Worm (Caenorhabditis elegans) whole organism, L1 larva: Measurements from ENCODE around the gene ndab-1.
A peak's percentile ranks its signal among the peaks of the same experiment; 100 is the strongest.

ENCODE experiments used
- C16A3.4 ChIP-seq: fragments of 150-350 bp; optimal IDR thresholded peaks from 2 replicates; lab custom pipeline; 2014; ENCODE audit warnings: missing biosample characterization, missing genetic modification characterization
- alr-1 ChIP-seq: fragments of 200-800 bp; sonication (Bioruptor generic); optimal IDR thresholded peaks from 2 replicates; lab custom pipeline; 2018; ENCODE audit warnings: borderline replicate concordance, mild to moderate bottlenecking, missing genetic modification characterization, missing compliant biosample characterization
- aly-2 ChIP-seq: fragments of 150-350 bp; optimal IDR thresholded peaks from 2 replicates; lab custom pipeline; 2014; ENCODE audit warnings: missing biosample characterization, missing genetic modification characterization
- ama-1 ChIP-seq: fragments of 150-350 bp; optimal IDR thresholded peaks from 2 replicates; lab custom pipeline; 2014
- blmp-1 ChIP-seq: fragments of 150-350 bp; optimal IDR thresholded peaks from 2 replicates; lab custom pipeline; 2014; ENCODE audit warnings: missing biosample characterization, missing genetic modification characterization
- ceh-63 ChIP-seq: fragments of 200-800 bp; sonication (Bioruptor generic); optimal IDR thresholded peaks from 2 replicates; lab custom pipeline; 2018; ENCODE audit warnings: mild to moderate bottlenecking, missing genetic modification characterization, missing compliant biosample characterization
- ceh-8 ChIP-seq: fragments of 200-800 bp; sonication (Bioruptor generic); optimal IDR thresholded peaks from 2 replicates; lab custom pipeline; 2018; ENCODE audit warnings: mild to moderate bottlenecking, missing genetic modification characterization, moderate library complexity, missing compliant biosample characterization
- ceh-82 ChIP-seq, 3 experiments: fragments of 150-350 bp in 1 of 3; sonication (generic microtip) in 2 of 3; optimal IDR thresholded peaks; 2 replicates each; lab custom pipeline; 2014 to 2017; ENCODE audit warnings: missing biosample characterization in 3 of 3, missing genetic modification characterization in 3 of 3
- ceh-90 ChIP-seq: sonication (generic microtip); optimal IDR thresholded peaks from 2 replicates; lab custom pipeline; 2016; ENCODE audit warnings: missing genetic modification characterization, missing compliant biosample characterization
- ces-1 ChIP-seq: fragments of 150-350 bp; optimal IDR thresholded peaks from 2 replicates; lab custom pipeline; 2014; ENCODE audit warnings: missing biosample characterization, missing genetic modification reagents, missing genetic modification characterization
- dpl-1 ChIP-seq, 3 experiments: fragments of 150-350 bp in 2 of 3; sonication (generic microtip) in 1 of 3; optimal IDR thresholded peaks; 2 replicates each; lab custom pipeline; 2014 to 2017; ENCODE audit warnings: missing biosample characterization in 3 of 3, missing genetic modification characterization in 3 of 3, missing genetic modification reagents in 3 of 3
- dsc-1 ChIP-seq: sonication (generic microtip); optimal IDR thresholded peaks from 2 replicates; lab custom pipeline; 2016; ENCODE audit warnings: mild to moderate bottlenecking, missing genetic modification characterization, missing compliant biosample characterization
- egl-13 ChIP-seq: sonication (generic microtip); optimal IDR thresholded peaks from 2 replicates; lab custom pipeline; 2016; ENCODE audit warnings: missing genotype, missing genetic modification reagents, missing genetic modification characterization, missing compliant biosample characterization
- elt-2 ChIP-seq: sonication (generic microtip); optimal IDR thresholded peaks from 2 replicates; lab custom pipeline; 2016; ENCODE audit warnings: missing genetic modification characterization, mild to moderate bottlenecking, inconsistent platforms, missing compliant biosample characterization, missing genetic modification reagents
- ets-5 ChIP-seq: fragments of 200-800 bp; sonication (Bioruptor generic); IDR thresholded peaks from 2 replicates; pipeline ENCODE4 v1.3.6; 2022; ENCODE audit warnings: missing genetic modification characterization, missing compliant biosample characterization
- fkh-10 ChIP-seq: sonication (generic microtip); optimal IDR thresholded peaks from 2 replicates; lab custom pipeline; 2017; ENCODE audit warnings: missing biosample characterization, missing genetic modification reagents, missing genetic modification characterization
- fkh-4 ChIP-seq: sonication (generic microtip); optimal IDR thresholded peaks from 2 replicates; lab custom pipeline; 2016; ENCODE audit warnings: missing compliant biosample characterization, missing genetic modification characterization, borderline replicate concordance
- fos-1 ChIP-seq: fragments of 150-350 bp; optimal IDR thresholded peaks from 2 replicates; lab custom pipeline; 2014; ENCODE audit warnings: missing biosample characterization, missing genetic modification characterization
- grh-1 ChIP-seq: fragments of 200-800 bp; sonication (Bioruptor generic); IDR thresholded peaks from 2 replicates; pipeline ENCODE4 v1.3.6; 2022; ENCODE audit warnings: missing genetic modification reagents, missing genetic modification characterization, missing compliant biosample characterization
- hlh-17 ChIP-seq: fragments of 200-800 bp; sonication (Bioruptor generic); optimal IDR thresholded peaks from 2 replicates; lab custom pipeline; 2018; ENCODE audit warnings: missing genetic modification characterization, mild to moderate bottlenecking, missing compliant biosample characterization, moderate library complexity, borderline replicate concordance
- irx-1 ChIP-seq: sonication (generic microtip); optimal IDR thresholded peaks from 2 replicates; lab custom pipeline; 2016; ENCODE audit warnings: missing genetic modification characterization, missing compliant biosample characterization
- jun-1 ChIP-seq: fragments of 150-350 bp; optimal IDR thresholded peaks from 2 replicates; lab custom pipeline; 2014; ENCODE audit warnings: missing biosample characterization, missing genetic modification reagents, missing genetic modification characterization
- lin-14 ChIP-seq: fragments of 200-800 bp; sonication (Bioruptor generic); optimal IDR thresholded peaks from 2 replicates; lab custom pipeline; 2018; ENCODE audit warnings: mild to moderate bottlenecking, missing genetic modification characterization, moderate library complexity, missing compliant biosample characterization
- lir-3 ChIP-seq: sonication (generic microtip); optimal IDR thresholded peaks from 2 replicates; lab custom pipeline; 2016; ENCODE audit warnings: mild to moderate bottlenecking, missing genetic modification characterization, moderate library complexity, missing compliant biosample characterization; ENCODE audit not compliant: poor library complexity
- lsy-2 ChIP-seq, 2 experiments: fragments of 150-350 bp; optimal IDR thresholded peaks; 2 replicates each; lab custom pipeline; 2014; ENCODE audit warnings: missing biosample characterization in 2 of 2, missing genetic modification characterization in 2 of 2
- mab-9 ChIP-seq: fragments of 200-800 bp; sonication (Bioruptor generic); IDR thresholded peaks from 2 replicates; pipeline ENCODE4 v1.3.6; 2022; ENCODE audit warnings: missing genetic modification reagents, missing genetic modification characterization, missing compliant biosample characterization
- mdl-1 ChIP-seq, 2 experiments: fragments of 150-350 bp; optimal IDR thresholded peaks; 2 replicates each; lab custom pipeline; 2014 to 2017; ENCODE audit warnings: missing biosample characterization in 2 of 2, missing genetic modification characterization in 2 of 2, inconsistent platforms in 1 of 2
- mef-2 ChIP-seq: fragments of 150-350 bp; optimal IDR thresholded peaks from 2 replicates; lab custom pipeline; 2014; ENCODE audit warnings: missing biosample characterization, missing genetic modification characterization
- nhr-12 ChIP-seq: sonication (generic microtip); optimal IDR thresholded peaks from 2 replicates; lab custom pipeline; 2017; ENCODE audit warnings: missing biosample characterization, missing genetic modification characterization
- nhr-19 ChIP-seq: fragments of 200-800 bp; sonication (Bioruptor generic); conservative IDR thresholded peaks from 2 replicates; pipeline ENCODE4 v1.3.6; 2022; ENCODE audit warnings: missing genetic modification characterization, missing compliant biosample characterization
- nhr-20 ChIP-seq: sonication (generic microtip); optimal IDR thresholded peaks from 2 replicates; lab custom pipeline; 2016; ENCODE audit warnings: mild to moderate bottlenecking, missing genetic modification characterization, missing compliant biosample characterization
- nhr-28 ChIP-seq: fragments of 150-350 bp; optimal IDR thresholded peaks from 2 replicates; lab custom pipeline; 2014; ENCODE audit warnings: missing biosample characterization, missing genetic modification characterization
- nhr-47 ChIP-seq: sonication (generic microtip); optimal IDR thresholded peaks from 2 replicates; lab custom pipeline; 2016; ENCODE audit warnings: mild to moderate bottlenecking, missing genetic modification characterization, moderate library complexity, missing compliant biosample characterization
- nhr-77 ChIP-seq: fragments of 150-350 bp; optimal IDR thresholded peaks from 2 replicates; lab custom pipeline; 2014; ENCODE audit warnings: missing biosample characterization, missing genetic modification characterization
- nhr-84 ChIP-seq: sonication (generic microtip); optimal IDR thresholded peaks from 2 replicates; lab custom pipeline; 2017; ENCODE audit warnings: missing biosample characterization, missing genetic modification characterization
- nhr-85 ChIP-seq: sonication (generic microtip); peaks from one replicate; lab custom pipeline; 2016; ENCODE audit warnings: missing genetic modification characterization, inconsistent platforms, missing compliant biosample characterization
- rnt-1 ChIP-seq: sonication (generic microtip); optimal IDR thresholded peaks from 2 replicates; lab custom pipeline; 2016; ENCODE audit warnings: mild to moderate bottlenecking, missing genetic modification characterization, moderate library complexity, missing compliant biosample characterization
- skn-1 ChIP-seq: fragments of 150-350 bp; optimal IDR thresholded peaks from 2 replicates; lab custom pipeline; 2014; ENCODE audit warnings: missing biosample characterization, missing genetic modification characterization
- snu-23 ChIP-seq: sonication (generic microtip); optimal IDR thresholded peaks from 2 replicates; lab custom pipeline; 2016; ENCODE audit warnings: missing genetic modification characterization, missing compliant biosample characterization
- sox-4 ChIP-seq: sonication (generic microtip); optimal IDR thresholded peaks from 2 replicates; lab custom pipeline; 2016; ENCODE audit warnings: missing genetic modification characterization, missing compliant biosample characterization
- sup-37 ChIP-seq: fragments of 200-800 bp; sonication (Bioruptor generic); optimal IDR thresholded peaks from 2 replicates; lab custom pipeline; 2018; ENCODE audit warnings: mild to moderate bottlenecking, missing genetic modification characterization, missing compliant biosample characterization
- swsn-7 ChIP-seq: sonication (generic microtip); optimal IDR thresholded peaks from 2 replicates; lab custom pipeline; 2016; ENCODE audit warnings: missing genetic modification characterization, missing compliant biosample characterization
- unc-130 ChIP-seq: fragments of 150-350 bp; optimal IDR thresholded peaks from 2 replicates; lab custom pipeline; 2017; ENCODE audit warnings: missing biosample characterization, missing genetic modification characterization, inconsistent platforms
- unc-30 ChIP-seq: sonication (generic microtip); optimal IDR thresholded peaks from 2 replicates; lab custom pipeline; 2017; ENCODE audit warnings: missing biosample characterization, missing genetic modification characterization
- unc-62 ChIP-seq: fragments of 150-350 bp; optimal IDR thresholded peaks from 2 replicates; lab custom pipeline; 2014; ENCODE audit warnings: missing biosample characterization, missing genetic modification reagents, missing genetic modification characterization
- unc-86 ChIP-seq: sonication (generic microtip); optimal IDR thresholded peaks from 2 replicates; lab custom pipeline; 2016; ENCODE audit warnings: missing genetic modification characterization, missing compliant biosample characterization
- unc-98 ChIP-seq: fragments of 200-800 bp; sonication (Bioruptor generic); IDR thresholded peaks from 2 replicates; pipeline ENCODE4 v1.3.6; 2022; ENCODE audit warnings: missing genetic modification characterization, missing compliant biosample characterization
- vab-15 ChIP-seq: sonication (generic microtip); optimal IDR thresholded peaks from 2 replicates; lab custom pipeline; 2017; ENCODE audit warnings: missing genotype, mild to moderate bottlenecking, missing genetic modification characterization, missing compliant biosample characterization
- ztf-11 ChIP-seq, 2 experiments: sonication (generic microtip); optimal IDR thresholded peaks; 2 replicates each; lab custom pipeline; 2016 to 2017; ENCODE audit warnings: missing genetic modification characterization in 2 of 2, missing biosample characterization in 1 of 2, missing compliant biosample characterization in 1 of 2
- ztf-4 ChIP-seq: fragments of 150-350 bp; optimal IDR thresholded peaks from 2 replicates; lab custom pipeline; 2014; ENCODE audit warnings: missing biosample characterization, missing genetic modification characterization

Gene ndab-1

ce11 chrIII:11946062-11946749, 30.7 kb upstream of the ndab-1 start (continued):
- TF ChIP-seq ztf-11 (tag; optimal IDR thresholded peaks at IDR 0.05; lab: Kevin White, UChicago): peak in 1 of 2 experiments; percentile 100
- peak; percentile 98 for TF ChIP-seq unc-98
- peak; percentile 41 for TF ChIP-seq nhr-77 (tag; lab: Kevin White, UChicago)
- no peak for TF ChIP-seq ets-5 (GFP tag; lab: Robert Waterston, UW)
- TF ChIP-seq ztf-4: peak; percentile 77
- TF ChIP-seq aly-2: peak; percentile 79
- peak; percentile 100 for TF ChIP-seq egl-13
- TF ChIP-seq blmp-1 (tag; lab: Kevin White, UChicago): peak; percentile 60
- TF ChIP-seq unc-62 (GFP tag; lab: Kevin White, UChicago): no peak
- peak; percentile 93 for TF ChIP-seq lin-14 (GFP tag; lab: Kevin White, UChicago)
- TF ChIP-seq snu-23 (GFP tag; lab: Kevin White, UChicago): peak; percentile 96
- TF ChIP-seq fkh-4: peak; percentile 100
- TF ChIP-seq unc-86 (tag; lab: Kevin White, UChicago): peak; percentile 96

ce11 chrIII:11942664-11943063, 27.2 kb upstream of the ndab-1 start:
- TF ChIP-seq sup-37 (no peak), nhr-12 (no peak), lsy-2 (tag; optimal IDR thresholded peaks at IDR 0.05; lab: Kevin White, UChicago) (peak; percentile 25 to 58), ztf-4 (no peak), vab-15 (no peak), swsn-7 (peak; percentile 46), ama-1 (lab: Kevin White, UChicago) (no peak), irx-1 (tag; lab: Kevin White, UChicago) (no peak), nhr-20 (peak; percentile 30), skn-1 (tag; lab: Kevin White, UChicago) (peak; percentile 19), hlh-17 (no peak), nhr-19 (peak; percentile 64), fos-1 (tag; lab: Kevin White, UChicago) (no peak), ceh-63 (GFP tag; lab: Kevin White, UChicago) (no peak), aly-2 (no peak), mab-9 (GFP tag; lab: Robert Waterston, UW) (no peak), dpl-1 (GFP tag; optimal IDR thresholded peaks at IDR 0.05; lab: Kevin White, UChicago) (no peak), ces-1 (GFP tag; lab: Kevin White, UChicago) (no peak), nhr-47 (tag; lab: Kevin White, UChicago) (peak; percentile 54), mef-2 (tag; lab: Kevin White, UChicago) (peak; percentile 38), lir-3 (tag; lab: Kevin White, UChicago) (no peak), nhr-77 (tag; lab: Kevin White, UChicago) (no peak), jun-1 (no peak), unc-62 (GFP tag; lab: Kevin White, UChicago) (no peak), lin-14 (GFP tag; lab: Kevin White, UChicago) (peak; percentile 85), nhr-85 (no peak), nhr-28 (tag; lab: Kevin White, UChicago) (no peak), unc-130 (no peak), alr-1 (tag; lab: Kevin White, UChicago) (no peak), fkh-4 (no peak), C16A3.4 (tag; lab: Kevin White, UChicago) (no peak), ceh-90 (tag; lab: Kevin White, UChicago) (no peak), elt-2 (tag; lab: Kevin White, UChicago) (no peak), mdl-1 (tag; optimal IDR thresholded peaks at IDR 0.05; lab: Kevin White, UChicago) (peak in 1 of 2 experiments; percentile 2), grh-1 (GFP tag; lab: Robert Waterston, UW) (no peak), nhr-84 (tag; lab: Kevin White, UChicago) (no peak), dsc-1 (peak; percentile 10), unc-30 (tag; lab: Kevin White, UChicago) (no peak), sox-4 (tag; lab: Kevin White, UChicago) (no peak), fkh-10 (GFP tag; lab: Kevin White, UChicago) (no peak), ceh-82 (tag; optimal IDR thresholded peaks at IDR 0.05; lab: Kevin White, UChicago) (no peak), rnt-1 (tag; lab: Kevin White, UChicago) (peak; percentile 87), ceh-8 (no peak)
